Fruit fly (Drosophila melanogaster): ENCODE measurements around the gene narya.

DNA sequence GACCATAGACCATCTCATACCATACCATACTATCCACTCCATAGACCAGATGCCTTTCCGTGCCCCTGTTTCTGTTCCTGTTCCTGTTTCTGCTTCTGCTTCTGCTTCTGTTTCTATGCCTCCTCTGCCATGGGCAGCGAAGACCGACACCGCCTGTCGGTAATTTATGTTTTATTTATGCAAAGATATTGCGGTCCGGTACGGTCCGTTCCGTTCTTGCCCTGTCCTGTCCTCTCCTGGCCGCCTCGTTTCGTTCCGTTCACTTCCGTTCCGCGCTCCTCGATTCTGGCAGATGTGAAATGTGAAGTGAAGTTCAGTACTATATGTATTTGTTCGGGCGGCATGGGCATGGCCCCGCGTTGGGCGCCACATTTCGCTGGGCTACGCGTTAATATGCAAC lies 45.6 kb upstream of the narya start:
- TF ChIP-seq usp (GFP tag; optimal IDR thresholded peaks at IDR 0.05) (no peak), CG8478 (optimal IDR thresholded peaks at IDR 0.05) (no peak)
